Worm (Caenorhabditis elegans): Measurements from ENCODE around the gene F22B7.3.

- no peak for TF ChIP-seq nhr-28 (tag; optimal IDR thresholded peaks at IDR 0.05)
- no peak for TF ChIP-seq elt-3 (tag; optimal IDR thresholded peaks at IDR 0.05)
- TF ChIP-seq mep-1 (tag; optimal IDR thresholded peaks at IDR 0.05): no peak
- no peak for TF ChIP-seq nhr-237 (tag; optimal IDR thresholded peaks at IDR 0.05)
- no peak for TF ChIP-seq ces-1 (GFP tag; optimal IDR thresholded peaks at IDR 0.05)
- no peak for TF ChIP-seq unc-62 (GFP tag; optimal IDR thresholded peaks at IDR 0.05)
- TF ChIP-seq ztf-11 (tag; optimal IDR thresholded peaks at IDR 0.05): no peak
- TF ChIP-seq snpc-4 (tag; optimal IDR thresholded peaks at IDR 0.05): no peak
- no peak for TF ChIP-seq nhr-2 (tag; optimal IDR thresholded peaks at IDR 0.05)
- no peak for TF ChIP-seq nhr-76 (tag; optimal IDR thresholded peaks at IDR 0.05)
- TF ChIP-seq pha-4 (tag; optimal IDR thresholded peaks at IDR 0.05): no peak
These were observed 37.4 kb upstream of the F22B7.3 start for ce11 chrIII:8611282-8611681.
